Worm (Caenorhabditis elegans) whole organism, late embryonic: ENCODE measurements around the gene R151.10.

Experiments used
- T23F11.4 ChIP-seq: fragments of 200-800 bp; sonication (Bioruptor generic); optimal IDR thresholded peaks from 2 replicates; lab custom pipeline; 2018; ENCODE audit warnings: mild to moderate bottlenecking, missing genetic modification characterization, missing compliant biosample characterization
- ama-1 ChIP-seq: fragments of 150-350 bp; optimal IDR thresholded peaks from 2 replicates; lab custom pipeline; 2014
- ceh-14 ChIP-seq: sonication (generic microtip); optimal IDR thresholded peaks from 2 replicates; lab custom pipeline; 2016; ENCODE audit warnings: missing genotype, missing genetic modification characterization, missing compliant biosample characterization
- dmd-4 ChIP-seq: sonication (generic microtip); optimal IDR thresholded peaks from 2 replicates; lab custom pipeline; 2016; ENCODE audit warnings: borderline replicate concordance, missing genetic modification characterization, missing compliant biosample characterization
- lim-6 ChIP-seq: sonication (generic microtip); optimal IDR thresholded peaks from 2 replicates; lab custom pipeline; 2016; ENCODE audit warnings: missing genetic modification characterization, missing compliant biosample characterization
- lin-11 ChIP-seq: fragments of 200-800 bp; sonication (Bioruptor generic); optimal IDR thresholded peaks from 2 replicates; lab custom pipeline; 2018; ENCODE audit warnings: mild to moderate bottlenecking, missing genetic modification characterization, missing compliant biosample characterization
- pha-2 ChIP-seq: sonication (generic microtip); optimal IDR thresholded peaks from 2 replicates; lab custom pipeline; 2017; ENCODE audit warnings: mild to moderate bottlenecking, missing genetic modification characterization, missing compliant biosample characterization
- pqm-1 ChIP-seq: sonication (generic microtip); optimal IDR thresholded peaks from 2 replicates; lab custom pipeline; 2016; ENCODE audit warnings: missing genetic modification characterization, missing compliant biosample characterization

DNA sequence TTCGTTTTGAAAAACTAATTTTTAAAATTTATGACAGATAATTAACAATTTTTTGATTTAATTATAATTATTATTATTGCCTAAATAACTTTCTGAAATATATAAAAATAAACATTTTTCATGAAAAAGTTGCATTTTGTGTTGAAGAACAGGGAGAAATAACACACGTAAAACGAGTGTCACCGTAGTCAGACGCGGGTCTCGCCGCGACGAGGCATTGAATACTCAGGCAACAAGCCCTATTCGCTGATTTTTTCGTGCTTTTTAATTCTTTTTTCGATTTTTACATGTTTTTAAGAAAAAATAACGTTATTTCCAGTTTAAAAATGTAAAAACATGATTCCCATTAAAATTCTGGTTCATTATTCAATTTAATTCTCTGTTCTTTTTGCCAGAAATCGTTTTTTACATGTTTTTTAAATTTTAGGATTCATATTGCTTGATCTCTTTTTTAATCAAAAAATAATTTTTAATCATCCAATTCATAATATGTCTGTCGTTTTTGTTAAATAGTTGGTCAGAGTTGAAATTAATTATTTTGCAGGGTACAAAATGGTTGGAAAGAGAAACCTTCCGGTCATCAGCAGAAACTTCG, 22.7 kb downstream of the R151.10 start, which contains the start of gene rpl-6:
- TF ChIP-seq pqm-1 (tag; lab: Kevin White, UChicago) (no peak), ama-1 (lab: Kevin White, UChicago) (no peak), T23F11.4 (GFP tag; lab: Kevin White, UChicago) (no peak), ceh-14 (tag; lab: Kevin White, UChicago) (no peak), dmd-4 (tag; lab: Kevin White, UChicago) (no peak), lin-11 (tag; lab: Kevin White, UChicago) (no peak), pha-2 (peak; percentile 4), lim-6 (tag; lab: Kevin White, UChicago) (no peak)
